Worm (Caenorhabditis elegans): ENCODE measurements around the gene moe-3.

DNA sequence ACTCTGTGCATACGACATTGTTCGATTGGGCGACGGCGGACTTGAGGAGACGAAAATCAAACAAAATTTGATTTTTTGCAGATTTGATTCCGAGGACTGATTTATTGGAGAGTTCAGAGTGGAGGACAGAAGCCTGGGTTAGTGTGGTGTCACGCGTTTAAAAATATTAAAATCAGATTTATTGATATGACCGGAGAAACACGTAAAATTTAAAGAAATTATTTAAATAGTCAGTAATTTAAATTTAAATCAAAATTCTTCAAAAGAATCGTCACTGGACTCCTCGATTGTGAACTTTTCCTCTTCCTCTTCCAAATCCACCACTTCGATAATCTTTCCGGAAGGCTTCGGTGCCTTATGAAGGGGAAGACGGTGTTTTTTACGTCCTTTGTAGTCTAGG lies 12.2 kb downstream of the moe-3 start, which contains the start of gene spe-18:
- TF ChIP-seq ztf-23 (GFP tag; IDR thresholded peaks at IDR 0.05) (no peak), tab-1 (GFP tag; IDR thresholded peaks at IDR 0.05) (no peak), flt-1 (GFP tag; IDR thresholded peaks at IDR 0.05) (no peak), T22C8.4 (GFP tag; IDR thresholded peaks at IDR 0.05) (no peak), cog-1 (tag; optimal IDR thresholded peaks at IDR 0.05) (no peak), klf-2 (GFP tag; conservative IDR thresholded peaks at IDR 0.05) (no peak), ref-1 (GFP tag; conservative IDR thresholded peaks at IDR 0.05) (no peak), med-1 (GFP tag; optimal IDR thresholded peaks at IDR 0.05; ENCODE audit: insufficient read depth) (no peak)

Measured in whole organism, midembryonic.